Worm (Caenorhabditis elegans): ENCODE measurements around the gene C06E4.5.
A peak's percentile ranks its signal among the peaks of the same experiment; 100 is the strongest.
"Not testable (repeated sequence)": the region's sequence is repeated elsewhere in the genome, so short reads cannot be mapped to it uniquely, and the experiment has no call there.

C06E4.5 gene

ce11 chrIV:7254690-7255089 lies at the start of gene C06E4.5:
Gene C06E4.5, plus strand, starts transcription at chrIV:7254990.
- not testable (repeated sequence) for TF ChIP-seq unc-62 (GFP tag; optimal IDR thresholded peaks at IDR 0.05); R02D3.7 (tag; optimal IDR thresholded peaks at IDR 0.05); unc-55 (GFP tag; optimal IDR thresholded peaks at IDR 0.05)

ce11 chrIV:7205969-7206368 lies 48.8 kb upstream of the C06E4.5 start, which contains the start of gene kcc-1:
Gene kcc-1, plus strand, starts transcription at chrIV:7206269.
- no peak for TF ChIP-seq egl-27 (tag; optimal IDR thresholded peaks at IDR 0.05)
- no peak for TF ChIP-seq fos-1 (tag; optimal IDR thresholded peaks at IDR 0.05)

ce11 chrIV:7208961-7209360 lies 45.8 kb upstream of the C06E4.5 start:
- TF ChIP-seq ztf-1 (GFP tag; conservative IDR thresholded peaks at IDR 0.05) (no peak), unc-62 (GFP tag; optimal IDR thresholded peaks at IDR 0.05) (no peak), nhr-6 (tag; optimal IDR thresholded peaks at IDR 0.05) (no peak), elt-3 (tag; optimal IDR thresholded peaks at IDR 0.05) (no peak), lin-11 (tag; optimal IDR thresholded peaks at IDR 0.05) (no peak), skn-1 (tag; optimal IDR thresholded peaks at IDR 0.05) (no peak), nhr-129 (tag; optimal IDR thresholded peaks at IDR 0.05) (no peak), zag-1 (tag; optimal IDR thresholded peaks at IDR 0.05) (no peak), blmp-1 (tag; optimal IDR thresholded peaks at IDR 0.05; ENCODE audit: insufficient read depth) (no peak), F13H6.1 (tag; optimal IDR thresholded peaks at IDR 0.05) (no peak), ceh-16 (tag; optimal IDR thresholded peaks at IDR 0.05) (no peak), nhr-11 (tag; optimal IDR thresholded peaks at IDR 0.05) (no peak), ZK546.5 (tag; optimal IDR thresholded peaks at IDR 0.05) (no peak), crh-2 (tag; optimal IDR thresholded peaks at IDR 0.05) (no peak), fos-1 (tag; optimal IDR thresholded peaks at IDR 0.05) (no peak), peb-1 (tag; optimal IDR thresholded peaks at IDR 0.05) (no peak)

ce11 chrIV:7211313-7211712 lies 43.5 kb upstream of the C06E4.5 start:
- no peak for TF ChIP-seq gmeb-1 (tag; optimal IDR thresholded peaks at IDR 0.05)
- no peak for TF ChIP-seq alr-1 (tag; optimal IDR thresholded peaks at IDR 0.05)
- TF ChIP-seq nhr-23 (tag; optimal IDR thresholded peaks at IDR 0.05), result no peak
- no peak for TF ChIP-seq ceh-82 (tag; optimal IDR thresholded peaks at IDR 0.05)
- TF ChIP-seq sma-9 (GFP tag; optimal IDR thresholded peaks at IDR 0.05), result no peak
- no peak for TF ChIP-seq sma-9 (tag; optimal IDR thresholded peaks at IDR 0.05)
- no peak for TF ChIP-seq skn-1 (tag; optimal IDR thresholded peaks at IDR 0.05)
- no peak for TF ChIP-seq F13H6.1 (tag; optimal IDR thresholded peaks at IDR 0.05)
- no peak for TF ChIP-seq unc-62 (GFP tag; optimal IDR thresholded peaks at IDR 0.05)
- no peak for TF ChIP-seq ztf-11 (tag; optimal IDR thresholded peaks at IDR 0.05)
- no peak for TF ChIP-seq snpc-4 (tag; optimal IDR thresholded peaks at IDR 0.05)
- TF ChIP-seq elt-3 (tag; optimal IDR thresholded peaks at IDR 0.05), result no peak
- no peak for TF ChIP-seq nhr-237 (tag; optimal IDR thresholded peaks at IDR 0.05)
- no peak for TF ChIP-seq zag-1 (tag; optimal IDR thresholded peaks at IDR 0.05)
- TF ChIP-seq mab-5 (tag; optimal IDR thresholded peaks at IDR 0.05), result no peak
- no peak for TF ChIP-seq sma-3 (GFP tag; optimal IDR thresholded peaks at IDR 0.05)
- no peak for TF ChIP-seq C34F6.9 (tag; optimal IDR thresholded peaks at IDR 0.05)
- TF ChIP-seq lsy-2 (tag; optimal IDR thresholded peaks at IDR 0.05), result no peak
- TF ChIP-seq mdl-1 (tag; optimal IDR thresholded peaks at IDR 0.05), result no peak

- TF ChIP-seq R02D3.7 (tag; optimal IDR thresholded peaks at IDR 0.05) (no peak), ceh-16 (tag; optimal IDR thresholded peaks at IDR 0.05) (no peak), fos-1 (tag; optimal IDR thresholded peaks at IDR 0.05) (peak; percentile 44), ZK546.5 (tag; optimal IDR thresholded peaks at IDR 0.05) (no peak), alr-1 (tag; optimal IDR thresholded peaks at IDR 0.05) (no peak), ama-1 (optimal IDR thresholded peaks at IDR 0.05) (no peak), zag-1 (tag; optimal IDR thresholded peaks at IDR 0.05) (no peak), skn-1 (tag; optimal IDR thresholded peaks at IDR 0.05) (no peak)
These were observed 42.0 kb upstream of the C06E4.5 start for ce11 chrIV:7212769-7213168.

- TF ChIP-seq skn-1 (tag; optimal IDR thresholded peaks at IDR 0.05), result no peak
- TF ChIP-seq nhr-21 (tag; optimal IDR thresholded peaks at IDR 0.05), result no peak
- no peak for TF ChIP-seq elt-1 (tag; optimal IDR thresholded peaks at IDR 0.05)
- no peak for TF ChIP-seq mab-5 (tag; optimal IDR thresholded peaks at IDR 0.05)
- no peak for TF ChIP-seq ceh-16 (tag; optimal IDR thresholded peaks at IDR 0.05)
- no peak for TF ChIP-seq unc-55 (GFP tag; optimal IDR thresholded peaks at IDR 0.05)
- TF ChIP-seq F13H6.1 (tag; optimal IDR thresholded peaks at IDR 0.05), result no peak
- TF ChIP-seq mdl-1 (tag; optimal IDR thresholded peaks at IDR 0.05), result no peak
- TF ChIP-seq nhr-237 (tag; optimal IDR thresholded peaks at IDR 0.05), result no peak
- TF ChIP-seq snpc-4 (tag; optimal IDR thresholded peaks at IDR 0.05), result no peak
- TF ChIP-seq lin-39 (tag; optimal IDR thresholded peaks at IDR 0.05), result no peak
- no peak for TF ChIP-seq blmp-1 (tag; optimal IDR thresholded peaks at IDR 0.05; ENCODE audit: insufficient read depth)
These were observed 38.6 kb upstream of the C06E4.5 start for ce11 chrIV:7216210-7216609.
